Worm (Caenorhabditis elegans) whole organism, L3 larva: Measurements from ENCODE around the gene idhb-1.

Source experiments
- R02D3.7 ChIP-seq: fragments of 150-350 bp; optimal IDR thresholded peaks from 2 replicates; lab custom pipeline; 2014; ENCODE audit warnings: missing biosample characterization, missing genetic modification characterization
- ceh-82 ChIP-seq: fragments of 150-350 bp; optimal IDR thresholded peaks from 2 replicates; lab custom pipeline; 2014; ENCODE audit warnings: missing biosample characterization, missing genetic modification characterization
- daf-12 ChIP-seq: fragments of 150-350 bp; optimal IDR thresholded peaks from 2 replicates; lab custom pipeline; 2014; ENCODE audit warnings: missing biosample characterization, missing genetic modification reagents, missing genetic modification characterization
- egl-27 ChIP-seq: sonication (generic microtip); optimal IDR thresholded peaks from 4 replicates; lab custom pipeline; 2017; ENCODE audit warnings: missing biosample characterization, missing genetic modification reagents, missing genetic modification characterization
- egl-5 ChIP-seq: fragments of 150-350 bp; optimal IDR thresholded peaks from 2 replicates; lab custom pipeline; 2017; ENCODE audit warnings: missing biosample characterization, missing genetic modification reagents, missing genetic modification characterization, inconsistent platforms
- elt-1 ChIP-seq: fragments of 150-350 bp; optimal IDR thresholded peaks from 2 replicates; lab custom pipeline; 2014; ENCODE audit warnings: missing biosample characterization, missing genetic modification characterization
- fkh-10 ChIP-seq: sonication (generic microtip); optimal IDR thresholded peaks from 2 replicates; lab custom pipeline; 2017; ENCODE audit warnings: missing biosample characterization, missing genetic modification reagents, missing genetic modification characterization
- fkh-2 ChIP-seq: fragments of 150-350 bp; optimal IDR thresholded peaks from 2 replicates; lab custom pipeline; 2014; ENCODE audit warnings: missing biosample characterization, missing genetic modification reagents, missing genetic modification characterization
- nfya-1 ChIP-seq: sonication (generic microtip); optimal IDR thresholded peaks from 2 replicates; lab custom pipeline; 2017; ENCODE audit warnings: missing genetic modification characterization, mild to moderate bottlenecking, missing compliant biosample characterization, antibody characterized with exemption, moderate library complexity; ENCODE audit not compliant: insufficient read depth
- pqm-1 ChIP-seq: fragments of 150-350 bp; optimal IDR thresholded peaks from 2 replicates; lab custom pipeline; 2017; ENCODE audit warnings: missing biosample characterization, missing genetic modification characterization, inconsistent platforms
- skn-1 ChIP-seq: fragments of 150-350 bp; optimal IDR thresholded peaks from 2 replicates; lab custom pipeline; 2014; ENCODE audit warnings: missing biosample characterization, missing genetic modification characterization
- unc-62 ChIP-seq: fragments of 150-350 bp; sonication (generic microtip); optimal IDR thresholded peaks from 4 replicates; lab custom pipeline; 2014; ENCODE audit warnings: missing biosample characterization, missing genetic modification reagents, missing genetic modification characterization
- ztf-11 ChIP-seq: fragments of 150-350 bp; optimal IDR thresholded peaks from 2 replicates; lab custom pipeline; 2014; ENCODE audit warnings: missing biosample characterization, missing genetic modification characterization

- TF ChIP-seq unc-62 (GFP tag; lab: Kevin White, UChicago) = no peak
- TF ChIP-seq egl-5 (tag; lab: Kevin White, UChicago) = no peak
- TF ChIP-seq R02D3.7 (tag; lab: Kevin White, UChicago) = no peak
- no peak for TF ChIP-seq egl-27 (tag; lab: Kevin White, UChicago)
- no peak for TF ChIP-seq fkh-2 (tag; lab: Kevin White, UChicago)
- TF ChIP-seq nfya-1 (tag; lab: Kevin White, UChicago) = no peak
- TF ChIP-seq elt-1 (tag; lab: Kevin White, UChicago) = no peak
- no peak for TF ChIP-seq pqm-1 (tag; lab: Kevin White, UChicago)
- TF ChIP-seq skn-1 = no peak
- no peak for TF ChIP-seq fkh-10 (GFP tag; lab: Kevin White, UChicago)
- TF ChIP-seq ceh-82 (tag; lab: Kevin White, UChicago) = no peak
- TF ChIP-seq ztf-11 (tag; lab: Kevin White, UChicago) = no peak
- no peak for TF ChIP-seq daf-12
These were observed 33.8 kb downstream of the idhb-1 start, which contains the start of gene nkat-1 for ce11 chrX:14140040-14140439.
